Fruit fly (Drosophila melanogaster): ENCODE data around the gene CG14434.

The CG14434 gene

DNA sequence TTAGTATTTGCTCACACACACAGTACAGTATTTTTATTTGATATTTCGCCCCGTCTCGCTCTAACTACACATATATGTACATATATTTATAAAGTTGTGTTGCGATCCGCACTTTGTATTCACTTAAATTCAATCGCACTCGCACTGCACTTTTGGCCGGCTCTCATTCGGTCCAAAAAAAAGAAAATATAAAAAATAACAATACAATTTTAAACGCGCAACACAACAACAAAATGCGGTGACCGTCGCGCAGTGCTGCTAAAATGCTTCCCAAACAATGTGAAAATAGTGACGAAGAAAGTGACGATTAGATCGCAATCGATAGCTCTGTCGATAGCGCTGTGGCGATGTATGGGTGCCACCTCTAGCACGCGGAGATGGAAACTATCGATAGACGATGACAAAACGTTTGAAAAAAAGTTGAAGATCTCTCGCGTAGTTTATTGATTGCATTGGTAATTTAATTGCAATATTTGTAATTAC is 63.6 kb downstream of the CG14434 start, which contains the start of the genes C3G and pod1 (continued):
- TF ChIP-seq CG4404 (GFP tag; IDR thresholded peaks at IDR 0.05): no peak
- TF ChIP-seq CG14014 (GFP tag; IDR thresholded peaks at IDR 0.05): no peak
- TF ChIP-seq CG12744 (GFP tag; optimal IDR thresholded peaks at IDR 0.05): no peak
- no peak for TF ChIP-seq ara (GFP tag; IDR thresholded peaks at IDR 0.05)
- TF ChIP-seq Sin3A (optimal IDR thresholded peaks at IDR 0.05): peak; percentile 75
- no peak for TF ChIP-seq CG10431 (GFP tag; optimal IDR thresholded peaks at IDR 0.05)
- no peak for TF ChIP-seq Atf3 (GFP tag; optimal IDR thresholded peaks at IDR 0.05)
- no peak for TF ChIP-seq NfI (GFP tag; optimal IDR thresholded peaks at IDR 0.05)
- TF ChIP-seq NK7.1 (GFP tag; optimal IDR thresholded peaks at IDR 0.05): no peak
- TF ChIP-seq CG3838 (GFP tag; optimal IDR thresholded peaks at IDR 0.05): no peak
- no peak for TF ChIP-seq CG11093 (GFP tag; IDR thresholded peaks at IDR 0.05)
- TF ChIP-seq dmrt11E (tag; optimal IDR thresholded peaks at IDR 0.05): no peak
- TF ChIP-seq Meics (GFP tag; optimal IDR thresholded peaks at IDR 0.05): peak; percentile 77
- peak; percentile 98 for TF ChIP-seq inv (GFP tag; IDR thresholded peaks at IDR 0.05; ENCODE audit: partially characterized antibody)
- TF ChIP-seq kah (GFP tag; optimal IDR thresholded peaks at IDR 0.05): no peak
- TF ChIP-seq knrl (GFP tag; IDR thresholded peaks at IDR 0.05; ENCODE audit: partially characterized antibody): peak; percentile 98
- TF ChIP-seq toy (GFP tag; IDR thresholded peaks at IDR 0.05): no peak
- TF ChIP-seq CG7987 (GFP tag; optimal IDR thresholded peaks at IDR 0.05): peak; percentile 5
- no peak for TF ChIP-seq ap (GFP tag; IDR thresholded peaks at IDR 0.05)
- peak; percentile 43; the same call in 1 of the 2 replicates for TF ChIP-seq CG31441 (GFP tag; IDR thresholded peaks at IDR 0.05)
- TF ChIP-seq corto (GFP tag; optimal IDR thresholded peaks at IDR 0.05): no peak
- TF ChIP-seq sr (GFP tag; IDR thresholded peaks at IDR 0.05): no peak
- TF ChIP-seq dpn (GFP tag; optimal IDR thresholded peaks at IDR 0.05): peak; percentile 33 to 35
- TF ChIP-seq h (optimal IDR thresholded peaks at IDR 0.05): no peak
- TF ChIP-seq Lpt (GFP tag; optimal IDR thresholded peaks at IDR 0.05): no peak
- TF ChIP-seq gcm2 (GFP tag; optimal IDR thresholded peaks at IDR 0.05): no peak
- TF ChIP-seq ERR (GFP tag; optimal IDR thresholded peaks at IDR 0.05): peak; percentile 6
- no peak for TF ChIP-seq Hr3 (GFP tag; optimal IDR thresholded peaks at IDR 0.05)
- no peak for TF ChIP-seq CG15073 (GFP tag; optimal IDR thresholded peaks at IDR 0.05)
- no peak for TF ChIP-seq hth (optimal IDR thresholded peaks at IDR 0.05)
- TF ChIP-seq cas (GFP tag; IDR thresholded peaks at IDR 0.05): no peak
- TF ChIP-seq E2f1 (GFP tag; IDR thresholded peaks at IDR 0.05): no peak
- peak; percentile 67 for TF ChIP-seq CG15514 (GFP tag; optimal IDR thresholded peaks at IDR 0.05)
- no peak for TF ChIP-seq CG10321 (GFP tag; IDR thresholded peaks at IDR 0.05)
- TF ChIP-seq Hr78 (GFP tag; optimal IDR thresholded peaks at IDR 0.05): no peak
- peak; percentile 90 for TF ChIP-seq sna (GFP tag; IDR thresholded peaks at IDR 0.05; ENCODE audit: partially characterized antibody)
- peak in 1 of 2 experiments; percentile 26 for TF ChIP-seq crp (GFP tag; optimal IDR thresholded peaks at IDR 0.05)
- peak; percentile 6 for TF ChIP-seq repo (GFP tag; optimal IDR thresholded peaks at IDR 0.05)
- no peak for TF ChIP-seq HLH54F (GFP tag; optimal IDR thresholded peaks at IDR 0.05)
- peak; percentile 100 for TF ChIP-seq amos (GFP tag; IDR thresholded peaks at IDR 0.05; ENCODE audit: partially characterized antibody)
- TF ChIP-seq kni (GFP tag; optimal IDR thresholded peaks at IDR 0.05): no peak
- TF ChIP-seq TFAM (GFP tag; optimal IDR thresholded peaks at IDR 0.05): no peak
- no peak for TF ChIP-seq CrebB (tag; optimal IDR thresholded peaks at IDR 0.05)
- no peak for TF ChIP-seq ranshi (GFP tag; IDR thresholded peaks at IDR 0.05)
- TF ChIP-seq CG12391 (tag; optimal IDR thresholded peaks at IDR 0.05): peak; percentile 58
- TF ChIP-seq Dip2 (GFP tag; IDR thresholded peaks at IDR 0.05): no peak
- TF ChIP-seq Chrac-16 (GFP tag; optimal IDR thresholded peaks at IDR 0.05): peak; percentile 31
- TF ChIP-seq CG32532 (GFP tag; IDR thresholded peaks at IDR 0.05): no peak
- no peak for TF ChIP-seq chif (GFP tag; optimal IDR thresholded peaks at IDR 0.05)
- TF ChIP-seq chinmo (GFP tag; IDR thresholded peaks at IDR 0.05; ENCODE audit: partially characterized antibody): peak; percentile 98
- TF ChIP-seq CG1529 (GFP tag; optimal IDR thresholded peaks at IDR 0.05): no peak
- no peak for TF ChIP-seq cad (GFP tag; optimal IDR thresholded peaks at IDR 0.05)
